Fruit fly (Drosophila melanogaster): ENCODE measurements around the gene AcCoAS.

- TF ChIP-seq Gug (GFP tag; IDR thresholded peaks at IDR 0.05) (no peak), Sox102F (GFP tag; optimal IDR thresholded peaks at IDR 0.05) (no peak), OdsH (GFP tag; optimal IDR thresholded peaks at IDR 0.05) (no peak), Ets21C (GFP tag; optimal IDR thresholded peaks at IDR 0.05) (no peak), Hr38 (GFP tag; optimal IDR thresholded peaks at IDR 0.05) (no peak), CG3919 (GFP tag; optimal IDR thresholded peaks at IDR 0.05) (no peak), Blimp-1 (GFP tag; optimal IDR thresholded peaks at IDR 0.05) (no peak), Lpt (GFP tag; optimal IDR thresholded peaks at IDR 0.05) (no peak), CG16779 (tag; optimal IDR thresholded peaks at IDR 0.05) (no peak), CG10669 (GFP tag; optimal IDR thresholded peaks at IDR 0.05) (no peak), CG8319 (GFP tag; optimal IDR thresholded peaks at IDR 0.05) (no peak)
Observed at dm6 chr3L:21298375-21298774, 18.3 kb upstream of the AcCoAS start, which contains the start of gene CG43702.

All from whole organism, prepupa.